Fruit fly (Drosophila melanogaster): Measurements from ENCODE around the gene CG14074.

Gene CG14074

dm6 chr3L:18895079-18895478, 29.1 kb downstream of the CG14074 start (continued):
- TF ChIP-seq Sox100B (GFP tag; optimal IDR thresholded peaks at IDR 0.05) = no peak
- TF ChIP-seq Fer1 (GFP tag; optimal IDR thresholded peaks at IDR 0.05) = peak; percentile 15
- TF ChIP-seq CG31224 (GFP tag; IDR thresholded peaks at IDR 0.05) = no peak
- no peak for TF ChIP-seq Dip3 (GFP tag; optimal IDR thresholded peaks at IDR 0.05)
- peak; percentile 26 for TF ChIP-seq HmgZ (tag; optimal IDR thresholded peaks at IDR 0.05)
- TF ChIP-seq abd-A (tag; optimal IDR thresholded peaks at IDR 0.05) = peak; percentile 40
- no peak for TF ChIP-seq CG16779 (GFP tag; IDR thresholded peaks at IDR 0.05)
- no peak for TF ChIP-seq D19A (tag; optimal IDR thresholded peaks at IDR 0.05)
- TF ChIP-seq mld (GFP tag; IDR thresholded peaks at IDR 0.05; ENCODE audit: partially characterized antibody) = no peak
- TF ChIP-seq CG32772 (GFP tag; IDR thresholded peaks at IDR 0.05) = no peak
- TF ChIP-seq Mes4 (GFP tag; optimal IDR thresholded peaks at IDR 0.05) = no peak
- peak; percentile 5 for TF ChIP-seq CG15269 (tag; optimal IDR thresholded peaks at IDR 0.05)
- no peak for TF ChIP-seq pum (GFP tag; optimal IDR thresholded peaks at IDR 0.05)
- TF ChIP-seq mirr (GFP tag; optimal IDR thresholded peaks at IDR 0.05) = peak; percentile 57
- no peak for TF ChIP-seq Dek (tag; optimal IDR thresholded peaks at IDR 0.05)
- no peak for TF ChIP-seq croc (GFP tag; conservative IDR thresholded peaks at IDR 0.05)
- no peak for TF ChIP-seq slbo (GFP tag; IDR thresholded peaks at IDR 0.05)
- no peak for TF ChIP-seq HHEX (GFP tag; optimal IDR thresholded peaks at IDR 0.05)
- no peak for TF ChIP-seq cato (GFP tag; optimal IDR thresholded peaks at IDR 0.05; ENCODE audit: borderline replicate concordance)
- TF ChIP-seq CG4707 (GFP tag; optimal IDR thresholded peaks at IDR 0.05) = no peak
- no peak for TF ChIP-seq CG12744 (GFP tag; optimal IDR thresholded peaks at IDR 0.05)
- TF ChIP-seq fd3F (GFP tag; optimal IDR thresholded peaks at IDR 0.05) = no peak
- peak; percentile 1 for TF ChIP-seq PHDP (tag; optimal IDR thresholded peaks at IDR 0.05)
- no peak for TF ChIP-seq bab2 (GFP tag; optimal IDR thresholded peaks at IDR 0.05)
- TF ChIP-seq CkIIα-i1 (GFP tag; IDR thresholded peaks at IDR 0.05) = no peak
- TF ChIP-seq CG16813 (GFP tag; IDR thresholded peaks at IDR 0.05; ENCODE audit: partially characterized antibody) = no peak
- TF ChIP-seq CG13296 (GFP tag; optimal IDR thresholded peaks at IDR 0.05) = peak; percentile 47
- no peak for TF ChIP-seq Fer2 (tag; optimal IDR thresholded peaks at IDR 0.05)
- TF ChIP-seq Rx (GFP tag; IDR thresholded peaks at IDR 0.05) = no peak
- no peak for TF ChIP-seq CG8290 (GFP tag; optimal IDR thresholded peaks at IDR 0.05)
- no peak for TF ChIP-seq CG8290 (tag; optimal IDR thresholded peaks at IDR 0.05)
- TF ChIP-seq dysf (GFP tag; IDR thresholded peaks at IDR 0.05) = no peak
- TF ChIP-seq CG10462 (GFP tag; optimal IDR thresholded peaks at IDR 0.05) = no peak
- no peak for TF ChIP-seq CG15601 (tag; optimal IDR thresholded peaks at IDR 0.05)
- peak; percentile 9 for TF ChIP-seq CG2678 (tag; optimal IDR thresholded peaks at IDR 0.05)
- no peak for TF ChIP-seq NC2α (GFP tag; optimal IDR thresholded peaks at IDR 0.05)
- no peak for TF ChIP-seq ham (GFP tag; IDR thresholded peaks at IDR 0.05)
- TF ChIP-seq ftz-f1 (GFP tag; optimal IDR thresholded peaks at IDR 0.05) = no peak
- no peak for TF ChIP-seq CG6272 (GFP tag; IDR thresholded peaks at IDR 0.05)
- no peak for TF ChIP-seq Dip2 (GFP tag; IDR thresholded peaks at IDR 0.05)
- TF ChIP-seq schlank (tag; optimal IDR thresholded peaks at IDR 0.05) = no peak
- no peak for TF ChIP-seq fd64A (GFP tag; optimal IDR thresholded peaks at IDR 0.05)
- no peak for TF ChIP-seq hbn (GFP tag; IDR thresholded peaks at IDR 0.05; ENCODE audit: partially characterized antibody)
- no peak for TF ChIP-seq p53 (GFP tag; optimal IDR thresholded peaks at IDR 0.05)
- no peak for TF ChIP-seq CG17186 (GFP tag; optimal IDR thresholded peaks at IDR 0.05)
- peak; percentile 21 for TF ChIP-seq CG10543 (GFP tag; optimal IDR thresholded peaks at IDR 0.05)
- no peak for TF ChIP-seq Lpt (GFP tag; optimal IDR thresholded peaks at IDR 0.05)
- no peak for TF ChIP-seq bbx (GFP tag; IDR thresholded peaks at IDR 0.05; ENCODE audit: partially characterized antibody)
- TF ChIP-seq Xbp1 (GFP tag; optimal IDR thresholded peaks at IDR 0.05) = no peak
- TF ChIP-seq Hr78 (GFP tag; optimal IDR thresholded peaks at IDR 0.05) = no peak
- peak; percentile 35 for TF ChIP-seq nau (GFP tag; optimal IDR thresholded peaks at IDR 0.05)
- TF ChIP-seq corto (GFP tag; optimal IDR thresholded peaks at IDR 0.05) = no peak
